Fruit fly (Drosophila melanogaster) whole organism, wandering third instar larva: ENCODE data around the gene CG11030.

ENCODE experiments used
- Abd-B ChIP-seq: fragments of >200 bp; optimal IDR thresholded peaks from 2 replicates; lab custom pipeline; 2017; ENCODE audit warnings: missing biosample characterization, missing genetic modification characterization
- pan ChIP-seq: fragments of >200 bp; optimal IDR thresholded peaks from 2 replicates; lab custom pipeline; 2017
- sage ChIP-seq: fragments of 200-800 bp; sonication (Bioruptor generic); optimal IDR thresholded peaks from 2 replicates; lab custom pipeline; 2016; ENCODE audit warnings: missing biosample characterization, mild to moderate bottlenecking, missing genetic modification characterization

DNA sequence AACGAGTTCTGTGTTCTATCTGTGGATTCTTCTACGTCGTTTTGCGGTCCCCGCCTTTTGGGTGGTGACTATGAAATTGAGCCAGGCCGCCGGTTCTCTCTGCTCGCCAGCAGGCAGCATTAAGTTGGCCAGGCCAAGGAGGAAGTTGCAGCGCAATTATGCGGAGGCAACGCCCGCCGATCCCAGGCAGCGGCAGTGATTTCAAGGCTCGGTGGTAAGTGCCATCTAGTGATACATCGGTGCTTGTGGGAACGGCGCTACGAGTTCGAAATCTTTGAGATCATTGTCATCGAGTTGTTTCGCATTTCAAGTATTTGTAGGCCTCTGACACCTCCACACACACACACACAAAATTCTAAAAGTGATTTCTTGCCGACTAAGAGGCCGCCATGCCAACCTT lies 59.3 kb downstream of the CG11030 start, which contains the start of gene CG31913:
- TF ChIP-seq pan: no peak
- no peak for TF ChIP-seq Abd-B (GFP tag; lab: Kevin White, UChicago)
- TF ChIP-seq sage (GFP tag; lab: Kevin White, UChicago): no peak
